Worm (Caenorhabditis elegans) whole organism, L4 larva: ENCODE measurements around the gene mbl-1.
A peak's percentile ranks its signal among the peaks of the same experiment; 100 is the strongest.
"Not testable (repeated sequence)": the region's sequence is repeated elsewhere in the genome, so short reads cannot be mapped to it uniquely, and the experiment has no call there.

Experiments used
- D1046.2 ChIP-seq: fragments of 200-800 bp; sonication (Bioruptor generic); IDR thresholded peaks from 2 replicates; pipeline ENCODE4 v1.3.6; 2022; ENCODE audit warnings: missing genetic modification characterization, missing compliant biosample characterization
- F44E2.7 ChIP-seq: fragments of 200-800 bp; sonication (Bioruptor generic); IDR thresholded peaks from 2 replicates; pipeline ENCODE4 v2.1.2; 2022; ENCODE audit warnings: missing genetic modification characterization, missing compliant biosample characterization
- T26A8.4 ChIP-seq: fragments of 200-800 bp; sonication (Bioruptor generic); IDR thresholded peaks from 2 replicates; pipeline ENCODE4 v1.3.6; 2022; ENCODE audit warnings: missing genetic modification characterization, missing compliant biosample characterization
- Y105C5A.15 ChIP-seq: fragments of 200-800 bp; sonication (Bioruptor generic); IDR thresholded peaks from 2 replicates; pipeline ENCODE4 v1.3.6; 2022; ENCODE audit warnings: missing genetic modification characterization, missing compliant biosample characterization
- Y48G9A.11 ChIP-seq: fragments of 200-800 bp; sonication (Bioruptor generic); IDR thresholded peaks from 2 replicates; pipeline ENCODE4 v1.3.6; 2022; ENCODE audit warnings: missing genetic modification reagents, missing genetic modification characterization, missing compliant biosample characterization
- Y75B8A.6 ChIP-seq: fragments of 200-800 bp; sonication (Bioruptor generic); IDR thresholded peaks from 2 replicates; pipeline ENCODE4 v1.3.6; 2022; ENCODE audit warnings: missing genetic modification reagents, missing genetic modification characterization, missing compliant biosample characterization
- arid-1 ChIP-seq: fragments of 200-800 bp; sonication (Bioruptor generic); conservative IDR thresholded peaks from 2 replicates; pipeline ENCODE4 v1.3.6; 2022; ENCODE audit warnings: missing genetic modification reagents, missing genetic modification characterization, missing compliant biosample characterization
- ctbp-1 ChIP-seq: fragments of 200-800 bp; sonication (Bioruptor generic); IDR thresholded peaks from 2 replicates; pipeline ENCODE4 v1.3.6; 2022; ENCODE audit warnings: missing genetic modification reagents, missing genetic modification characterization, missing compliant biosample characterization
- dmd-6 ChIP-seq: fragments of 200-800 bp; sonication (Bioruptor generic); IDR thresholded peaks from 2 replicates; pipeline ENCODE4 v1.3.6; 2022; ENCODE audit warnings: missing genetic modification reagents, missing genetic modification characterization, missing compliant biosample characterization
- dmd-8 ChIP-seq: fragments of 200-800 bp; sonication (Bioruptor generic); IDR thresholded peaks from 2 replicates; pipeline ENCODE4 v1.3.6; 2022; ENCODE audit warnings: missing genetic modification characterization, missing compliant biosample characterization
- dmd-9 ChIP-seq: fragments of 200-800 bp; sonication (Bioruptor generic); IDR thresholded peaks from 2 replicates; pipeline ENCODE4 v1.3.6; 2022; ENCODE audit warnings: missing genetic modification reagents, missing genetic modification characterization, missing compliant biosample characterization
- hmg-1.1 ChIP-seq: fragments of 200-800 bp; sonication (Bioruptor generic); IDR thresholded peaks from 2 replicates; pipeline ENCODE4 v1.3.6; 2022; ENCODE audit warnings: missing genetic modification reagents, missing genetic modification characterization, missing compliant biosample characterization
- lim-7 ChIP-seq: fragments of 200-800 bp; sonication (Bioruptor generic); IDR thresholded peaks from 2 replicates; pipeline ENCODE4 v1.3.6; 2022; ENCODE audit warnings: missing genetic modification characterization, missing compliant biosample characterization
- madf-5 ChIP-seq, 2 experiments: fragments of 200-800 bp; sonication (Bioruptor generic); IDR thresholded peaks; 2 replicates each; pipeline ENCODE4 v1.3.6; 2022; ENCODE audit warnings: missing compliant biosample characterization in 2 of 2, missing genetic modification characterization in 2 of 2
- madf-9 ChIP-seq: fragments of 200-800 bp; sonication (Bioruptor generic); conservative IDR thresholded peaks from 2 replicates; pipeline ENCODE4 v1.3.6; 2022; ENCODE audit warnings: missing genetic modification reagents, missing genetic modification characterization, missing compliant biosample characterization
- mdt-29 ChIP-seq: fragments of 200-800 bp; sonication (Bioruptor generic); IDR thresholded peaks from 2 replicates; pipeline ENCODE4 v1.3.6; 2022; ENCODE audit warnings: missing genetic modification reagents, missing genetic modification characterization, missing compliant biosample characterization
- nhr-41 ChIP-seq: fragments of 200-800 bp; sonication (Bioruptor generic); IDR thresholded peaks from 2 replicates; pipeline ENCODE4 v1.3.6; 2022; ENCODE audit warnings: missing genetic modification reagents, missing genetic modification characterization, missing compliant biosample characterization
- nhr-42 ChIP-seq: fragments of 200-800 bp; sonication (Bioruptor generic); IDR thresholded peaks from 2 replicates; pipeline ENCODE4 v1.3.6; 2022; ENCODE audit warnings: missing genetic modification characterization, missing compliant biosample characterization
- pha-4 ChIP-seq, 2 experiments: fragments of 150-350 bp in 1 of 2; fragments of 200-800 bp in 1 of 2; sonication (Bioruptor generic) in 1 of 2; IDR thresholded peaks in 1 of 2; optimal IDR thresholded peaks in 1 of 2; 2 replicates each; pipeline versions ENCODE4 v1.3.6 to Lab custom; 2014 to 2022; ENCODE audit warnings: missing genetic modification characterization in 2 of 2, missing genetic modification reagents in 2 of 2, missing biosample characterization in 1 of 2, missing compliant biosample characterization in 1 of 2
- php-3 ChIP-seq: fragments of 200-800 bp; sonication (Bioruptor generic); IDR thresholded peaks from 2 replicates; pipeline ENCODE4 v1.3.6; 2022; ENCODE audit warnings: missing genetic modification reagents, missing genetic modification characterization, missing compliant biosample characterization
- saeg-2 ChIP-seq: fragments of 200-800 bp; sonication (Bioruptor generic); IDR thresholded peaks from 2 replicates; pipeline ENCODE4 v1.3.6; 2022; ENCODE audit warnings: missing genetic modification reagents, missing genetic modification characterization, missing compliant biosample characterization
- set-16 ChIP-seq: fragments of 200-800 bp; sonication (Bioruptor generic); IDR thresholded peaks from 2 replicates; pipeline ENCODE4 v1.3.6; 2022; ENCODE audit warnings: missing genetic modification reagents, missing genetic modification characterization, missing compliant biosample characterization
- snpc-1.2 ChIP-seq: fragments of 200-800 bp; sonication (Bioruptor generic); IDR thresholded peaks from 2 replicates; pipeline ENCODE4 v1.3.6; 2022; ENCODE audit warnings: missing genetic modification reagents, missing genetic modification characterization, missing compliant biosample characterization
- tag-97 ChIP-seq: fragments of 200-800 bp; sonication (Bioruptor generic); IDR thresholded peaks from 2 replicates; pipeline ENCODE4 v1.3.6; 2022; ENCODE audit warnings: missing genetic modification characterization, missing compliant biosample characterization
- tra-1 ChIP-seq: fragments of 200-800 bp; sonication (Bioruptor generic); IDR thresholded peaks from 2 replicates; pipeline ENCODE4 v1.3.6; 2022; ENCODE audit warnings: missing genetic modification reagents, missing genetic modification characterization, missing compliant biosample characterization
- unc-62 ChIP-seq, 3 experiments: fragments of 150-350 bp in 1 of 3; sonication (generic microtip); optimal IDR thresholded peaks in 2 of 3; peaks in 1 of 3; 1 replicate in 1 of 3; 2 replicates in 2 of 3; lab custom pipeline; 2014 to 2017; ENCODE audit warnings: missing biosample characterization in 3 of 3, missing genetic modification characterization in 3 of 3, missing genetic modification reagents in 3 of 3, missing genotype in 1 of 3
- vab-7 ChIP-seq: fragments of 200-800 bp; sonication (Bioruptor generic); IDR thresholded peaks from 2 replicates; pipeline ENCODE4 v1.3.6; 2022; ENCODE audit warnings: missing genetic modification reagents, missing genetic modification characterization, missing compliant biosample characterization
- zfp-3 ChIP-seq: fragments of 200-800 bp; sonication (Bioruptor generic); conservative IDR thresholded peaks from 2 replicates; pipeline ENCODE4 v1.3.6; 2022; ENCODE audit warnings: missing genetic modification reagents, missing genetic modification characterization, missing compliant biosample characterization
- zip-11 ChIP-seq: fragments of 200-800 bp; sonication (Bioruptor generic); IDR thresholded peaks from 2 replicates; pipeline ENCODE4 v1.3.6; 2022; ENCODE audit warnings: missing genetic modification characterization, missing compliant biosample characterization

The mbl-1 gene

ce11 chrX:16932339-16932738 is 46.1 kb upstream of the mbl-1 start:
- TF ChIP-seq dmd-9 (GFP tag; lab: Robert Waterston, UW), result peak; percentile 70; the same call in 1 of the 2 replicates
- peak; percentile 73 for TF ChIP-seq nhr-41 (GFP tag; lab: Robert Waterston, UW)
- TF ChIP-seq Y105C5A.15 (GFP tag; lab: Robert Waterston, UW), result peak; percentile 78; the same call in 1 of the 2 replicates
- TF ChIP-seq zip-11 (GFP tag; lab: Robert Waterston, UW), result peak; percentile 50; the same call in 1 of the 2 replicates
- TF ChIP-seq hmg-1.1 (GFP tag; lab: Robert Waterston, UW), result peak; percentile 59; the same call in 1 of the 2 replicates
- peak; percentile 96 for TF ChIP-seq zfp-3 (GFP tag; lab: Robert Waterston, UW)
- TF ChIP-seq dmd-6 (GFP tag; lab: Robert Waterston, UW), result peak; percentile 47
- TF ChIP-seq tag-97 (GFP tag; lab: Robert Waterston, UW), result peak; percentile 80; the same call in 1 of the 2 replicates
- TF ChIP-seq pha-4 (GFP tag; IDR thresholded peaks at IDR 0.05; lab: Robert Waterston, UW), result peak; percentile 80; the same call in 1 of the 2 replicates
- TF ChIP-seq pha-4 (tag; optimal IDR thresholded peaks at IDR 0.05; lab: Kevin White, UChicago), result not testable (repeated sequence)
- TF ChIP-seq T26A8.4 (GFP tag; lab: Robert Waterston, UW), result peak; percentile 80
- peak; percentile 77 for TF ChIP-seq Y48G9A.11 (GFP tag; lab: Robert Waterston, UW)
- TF ChIP-seq Y75B8A.6 (GFP tag; lab: Robert Waterston, UW), result peak; percentile 96
- TF ChIP-seq F44E2.7 (GFP tag; lab: Robert Waterston, UW), result 0 out of 2 replicates have a peak, but pooled peaks have one; percentile 3
- peak; percentile 88 for TF ChIP-seq ctbp-1 (GFP tag; lab: Robert Waterston, UW)
- peak; percentile 87 for TF ChIP-seq mdt-29
- TF ChIP-seq tra-1, result peak; percentile 87
- TF ChIP-seq nhr-42 (GFP tag; lab: Robert Waterston, UW), result peak; percentile 75
- peak; percentile 66; the same call in 1 of the 2 replicates for TF ChIP-seq madf-9 (GFP tag; lab: Robert Waterston, UW)
- peak; percentile 35 for TF ChIP-seq snpc-1.2 (GFP tag; lab: Robert Waterston, UW)
- TF ChIP-seq vab-7 (GFP tag; lab: Robert Waterston, UW), result peak; percentile 75
- peak; percentile 79 for TF ChIP-seq php-3 (GFP tag; lab: Robert Waterston, UW)
- peak; percentile 84 to 93 for TF ChIP-seq madf-5 (GFP tag; IDR thresholded peaks at IDR 0.05; lab: Robert Waterston, UW)
- TF ChIP-seq saeg-2 (GFP tag; lab: Robert Waterston, UW), result peak; percentile 62; the same call in 1 of the 2 replicates
- peak; percentile 80 for TF ChIP-seq D1046.2 (GFP tag; lab: Robert Waterston, UW)
- peak; percentile 60; the same call in 1 of the 2 replicates for TF ChIP-seq lim-7 (GFP tag; lab: Robert Waterston, UW)
- peak; percentile 69 for TF ChIP-seq arid-1
- TF ChIP-seq dmd-8 (GFP tag; lab: Robert Waterston, UW), result peak; percentile 81
- TF ChIP-seq, all 104 proteins: peak for 27; not testable (repeated sequence) for 77

- TF ChIP-seq Y75B8A.6 (GFP tag; lab: Robert Waterston, UW), result peak; percentile 12
- peak; percentile 35; the same call in 1 of the 2 replicates for TF ChIP-seq pha-4 (GFP tag; IDR thresholded peaks at IDR 0.05; lab: Robert Waterston, UW)
- TF ChIP-seq pha-4 (tag; optimal IDR thresholded peaks at IDR 0.05; lab: Kevin White, UChicago), result not testable (repeated sequence)
- TF ChIP-seq madf-5 (GFP tag; IDR thresholded peaks at IDR 0.05; lab: Robert Waterston, UW), result 0 out of 4 replicates have a peak, but pooled peaks of 1 of the 2 experiments have one; percentile 73
- peak; percentile 69 for TF ChIP-seq zfp-3 (GFP tag; lab: Robert Waterston, UW)
These were observed 43.9 kb upstream of the mbl-1 start for ce11 chrX:16934529-16934928.

- TF ChIP-seq tra-1 (0 out of 2 replicates have a peak, but pooled peaks have one; percentile 50), madf-5 (GFP tag; IDR thresholded peaks at IDR 0.05; lab: Robert Waterston, UW) (peak in 1 of 2 experiments; percentile 61; a peak in 1 of 4 replicates), Y75B8A.6 (GFP tag; lab: Robert Waterston, UW) (peak; percentile 77; the same call in 1 of the 2 replicates), lim-7 (GFP tag; lab: Robert Waterston, UW) (0 out of 2 replicates have a peak, but pooled peaks have one; percentile 52), zfp-3 (GFP tag; lab: Robert Waterston, UW) (peak; percentile 57; the same call in 1 of the 2 replicates)
These were observed 40.5 kb upstream of the mbl-1 start for ce11 chrX:16937925-16938324.

ce11 chrX:16942316-16942715 is 36.1 kb upstream of the mbl-1 start:
- peak in 1 of 2 experiments; percentile 92 for TF ChIP-seq unc-62 (GFP tag; optimal IDR thresholded peaks at IDR 0.05 in 1 of 2; lab: Kevin White, UChicago)
- TF ChIP-seq unc-62 (tag; optimal IDR thresholded peaks at IDR 0.05; lab: Kevin White, UChicago), result no peak
- no peak for TF ChIP-seq set-16
